Fruit fly (Drosophila melanogaster): ENCODE measurements around the gene Dpck.

Dpck gene

dm6 chr3R:7081972-7082371 is at the start of gene Dpck:
Gene Dpck, plus strand, starts transcription at chr3R:7082182.
- TF ChIP-seq Side (GFP tag; optimal IDR thresholded peaks at IDR 0.05) (no peak), CG12744 (GFP tag; optimal IDR thresholded peaks at IDR 0.05) (no peak), CG12104 (GFP tag; optimal IDR thresholded peaks at IDR 0.05) (no peak), CG17829 (tag; optimal IDR thresholded peaks at IDR 0.05) (peak; percentile 38), Med (GFP tag) (peak; percentile 80), kah (GFP tag; optimal IDR thresholded peaks at IDR 0.05) (no peak), CG17568 (GFP tag; optimal IDR thresholded peaks at IDR 0.05) (peak; percentile 38), CG12391 (tag; optimal IDR thresholded peaks at IDR 0.05) (peak; percentile 49), gsb (GFP tag; IDR thresholded peaks at IDR 0.05) (no peak), Lhr (GFP tag; optimal IDR thresholded peaks at IDR 0.05) (peak; percentile 60), CG14965 (GFP tag; optimal IDR thresholded peaks at IDR 0.05; ENCODE audit: borderline replicate concordance) (no peak), Atf-2 (GFP tag; optimal IDR thresholded peaks at IDR 0.05) (peak; percentile 17), CG4707 (GFP tag; optimal IDR thresholded peaks at IDR 0.05) (peak; percentile 99), CG4854 (GFP tag; optimal IDR thresholded peaks at IDR 0.05) (peak; percentile 28), CG11398 (GFP tag; optimal IDR thresholded peaks at IDR 0.05) (peak; percentile 28), CG10654 (GFP tag; optimal IDR thresholded peaks at IDR 0.05) (peak; percentile 0), abd-A (tag; optimal IDR thresholded peaks at IDR 0.05) (no peak), fd96Cb (tag; optimal IDR thresholded peaks at IDR 0.05) (no peak), bsh (GFP tag; optimal IDR thresholded peaks at IDR 0.05) (no peak), Mad (GFP tag; optimal IDR thresholded peaks at IDR 0.05) (peak; percentile 41), trem (tag; optimal IDR thresholded peaks at IDR 0.05) (peak; percentile 42), Xbp1 (GFP tag; optimal IDR thresholded peaks at IDR 0.05) (peak; percentile 19), dmrt11E (tag; optimal IDR thresholded peaks at IDR 0.05) (no peak), Sry-δ (GFP tag; optimal IDR thresholded peaks at IDR 0.05) (no peak), sna (GFP tag; IDR thresholded peaks at IDR 0.05; ENCODE audit: partially characterized antibody) (no peak), ranshi (GFP tag; IDR thresholded peaks at IDR 0.05) (no peak; the same call in 1 of the 2 replicates), Eip74EF (GFP tag; optimal IDR thresholded peaks at IDR 0.05) (peak in 1 of 2 experiments; percentile 12), CG1602 (GFP tag; optimal IDR thresholded peaks at IDR 0.05) (no peak), ab (GFP tag; optimal IDR thresholded peaks at IDR 0.05) (no peak), CG8290 (GFP tag; optimal IDR thresholded peaks at IDR 0.05) (peak; percentile 22), CG8290 (tag; optimal IDR thresholded peaks at IDR 0.05) (peak; percentile 23 to 54), mam (GFP tag; optimal IDR thresholded peaks at IDR 0.05) (no peak), Ets97D (GFP tag; optimal IDR thresholded peaks at IDR 0.05) (peak; percentile 76), hth (optimal IDR thresholded peaks at IDR 0.05) (no peak), CG14710 (tag; optimal IDR thresholded peaks at IDR 0.05) (peak; percentile 45), CG11456 (GFP tag; IDR thresholded peaks at IDR 0.05) (no peak), TFAM (GFP tag; optimal IDR thresholded peaks at IDR 0.05) (no peak), sd (tag; optimal IDR thresholded peaks at IDR 0.05) (peak; percentile 9), Pdp1 (GFP tag; optimal IDR thresholded peaks at IDR 0.05) (peak in 1 of 2 experiments; percentile 45), Vsx1 (GFP tag; optimal IDR thresholded peaks at IDR 0.05) (no peak), CG15479 (GFP tag; optimal IDR thresholded peaks at IDR 0.05) (no peak), CG7372 (GFP tag; IDR thresholded peaks at IDR 0.05) (no peak), CG10462 (GFP tag; optimal IDR thresholded peaks at IDR 0.05) (no peak), HHEX (GFP tag; optimal IDR thresholded peaks at IDR 0.05) (peak; percentile 29), aop (GFP tag; IDR thresholded peaks at IDR 0.05) (no peak), Hsf (GFP tag; optimal IDR thresholded peaks at IDR 0.05) (peak; percentile 25), Hr39 (optimal IDR thresholded peaks at IDR 0.05) (no peak), sens (GFP tag) (peak; percentile 91), Neu2 (GFP tag; optimal IDR thresholded peaks at IDR 0.05; ENCODE audit: borderline replicate concordance) (no peak), chm (GFP tag; IDR thresholded peaks at IDR 0.05) (no peak; the same call in 1 of the 2 replicates), unpg (GFP tag; optimal IDR thresholded peaks at IDR 0.05) (peak; percentile 13), CG2120 (GFP tag; optimal IDR thresholded peaks at IDR 0.05) (peak; percentile 44)

Data from whole organism, embryonic.